Fruit fly (Drosophila melanogaster) whole organism, embryonic: Measurements from ENCODE around the gene CG6791.

Experiments used
- ATbp ChIP-seq: fragments of 200-800 bp; sonication (Bioruptor generic); optimal IDR thresholded peaks from 2 replicates; lab custom pipeline; 2017; ENCODE audit warnings: missing biosample characterization, mild to moderate bottlenecking, missing genetic modification characterization, missing genetic modification reagents
- Awh ChIP-seq: fragments of 200-800 bp; sonication (Bioruptor generic); IDR thresholded peaks from 2 replicates; pipeline ENCODE4, ENCODE4 v1.3.6; 2022; ENCODE audit warnings: missing biosample characterization, missing genetic modification characterization
- CG10462 ChIP-seq: fragments of 200-800 bp; sonication (Bioruptor generic); optimal IDR thresholded peaks from 2 replicates; lab custom pipeline; 2016; ENCODE audit warnings: missing biosample characterization, missing genetic modification characterization
- CG10543 ChIP-seq: fragments of 200-800 bp; sonication (Bioruptor generic); optimal IDR thresholded peaks from 3 replicates; lab custom pipeline; 2017; ENCODE audit warnings: missing biosample characterization, mild to moderate bottlenecking, missing genetic modification characterization, moderate library complexity
- CG30020 ChIP-seq: fragments of 200-800 bp; optimal IDR thresholded peaks from 2 replicates; lab custom pipeline; 2019; ENCODE audit warnings: missing biosample characterization, mild to moderate bottlenecking, missing genetic modification characterization, moderate library complexity
- CG3281 ChIP-seq: fragments of 200-800 bp; sonication (Bioruptor generic); optimal IDR thresholded peaks from 3 replicates; lab custom pipeline; 2017; ENCODE audit warnings: missing biosample characterization, mild to moderate bottlenecking, missing genetic modification characterization
- CG34224 ChIP-seq: fragments of 200-800 bp; sonication (Bioruptor generic); IDR thresholded peaks from 3 replicates; pipeline ENCODE4 v1.3.6; 2022; ENCODE audit warnings: missing biosample characterization, missing genetic modification characterization; ENCODE audit not compliant: partially characterized antibody
- CG4404 ChIP-seq: fragments of 200-800 bp; sonication (Bioruptor generic); IDR thresholded peaks from 2 replicates; pipeline ENCODE4 v1.3.6; 2022; ENCODE audit warnings: missing biosample characterization, missing genetic modification characterization
- CG8478 ChIP-seq: fragments of >200 bp; optimal IDR thresholded peaks from 2 replicates; lab custom pipeline; 2018
- CG9609 ChIP-seq: fragments of 200-800 bp; sonication (Bioruptor generic); optimal IDR thresholded peaks from 3 replicates; lab custom pipeline; 2016; ENCODE audit warnings: missing biosample characterization, missing genetic modification characterization
- CG9876 ChIP-seq: fragments of 200-800 bp; sonication (Bioruptor generic); optimal IDR thresholded peaks from 2 replicates; lab custom pipeline; 2016; ENCODE audit warnings: missing biosample characterization, missing genetic modification characterization
- D19A ChIP-seq: fragments of 200-800 bp; optimal IDR thresholded peaks from 3 replicates; lab custom pipeline; 2019; ENCODE audit warnings: missing biosample characterization, mild to moderate bottlenecking, missing genetic modification characterization, moderate library complexity
- Drgx ChIP-seq: fragments of 200-800 bp; sonication (Bioruptor generic); IDR thresholded peaks from 2 replicates; pipeline ENCODE4 v1.3.6; 2022; ENCODE audit warnings: missing biosample characterization, missing genetic modification characterization
- Eip74EF ChIP-seq, 2 experiments: fragments of 200-800 bp in 1 of 2; fragments of >200 bp in 1 of 2; sonication (Bioruptor generic) in 1 of 2; optimal IDR thresholded peaks; 2 replicates each; lab custom pipeline; 2017 to 2019; ENCODE audit warnings: missing biosample characterization in 2 of 2, missing genetic modification characterization in 2 of 2, mild to moderate bottlenecking in 1 of 2, moderate library complexity in 1 of 2
- Ets97D ChIP-seq: fragments of 200-800 bp; sonication (Bioruptor generic); optimal IDR thresholded peaks from 3 replicates; lab custom pipeline; 2016; ENCODE audit warnings: missing biosample characterization, missing genetic modification characterization
- Fer3 ChIP-seq: fragments of 200-800 bp; sonication (Bioruptor generic); optimal IDR thresholded peaks from 2 replicates; lab custom pipeline; 2018; ENCODE audit warnings: missing biosample characterization, mild to moderate bottlenecking, missing genetic modification characterization, moderate library complexity
- HmgZ ChIP-seq: fragments of 200-800 bp; sonication (Bioruptor generic); optimal IDR thresholded peaks from 2 replicates; lab custom pipeline; 2018; ENCODE audit warnings: missing biosample characterization, mild to moderate bottlenecking, missing genetic modification characterization
- Kr ChIP-seq: fragments of 200-800 bp; sonication (Bioruptor generic); optimal IDR thresholded peaks from 2 replicates; lab custom pipeline; 2017; ENCODE audit warnings: missing biosample characterization, mild to moderate bottlenecking, missing genetic modification characterization
- Mad ChIP-seq: fragments of 200-800 bp; sonication (Bioruptor generic); optimal IDR thresholded peaks from 2 replicates; lab custom pipeline; 2016; ENCODE audit warnings: missing biosample characterization, missing genetic modification characterization
- Mrtf ChIP-seq: fragments of 200-800 bp; sonication (Bioruptor generic); IDR thresholded peaks from 3 replicates; pipeline ENCODE4 v1.3.6; 2022; ENCODE audit warnings: missing biosample characterization, missing genetic modification characterization
- Opbp ChIP-seq: fragments of 200-800 bp; sonication (Bioruptor generic); IDR thresholded peaks from 3 replicates; pipeline ENCODE4 v1.3.6; 2022; ENCODE audit warnings: missing biosample characterization, missing genetic modification characterization; ENCODE audit not compliant: partially characterized antibody
- Xrp1 ChIP-seq: fragments of 200-800 bp; sonication (Bioruptor generic); IDR thresholded peaks from 2 replicates; pipeline ENCODE4 v1.3.6; 2022; ENCODE audit warnings: missing biosample characterization, missing genetic modification characterization
- ab ChIP-seq: fragments of 200-800 bp; sonication (Bioruptor generic); optimal IDR thresholded peaks from 2 replicates; lab custom pipeline; 2016; ENCODE audit warnings: missing biosample characterization, missing genetic modification characterization
- cato ChIP-seq: fragments of 200-800 bp; sonication (Bioruptor generic); optimal IDR thresholded peaks from 2 replicates; lab custom pipeline; 2016; ENCODE audit warnings: missing biosample characterization, missing genetic modification characterization, borderline replicate concordance
- dmrt99B ChIP-seq: fragments of 200-800 bp; sonication (Bioruptor generic); optimal IDR thresholded peaks from 2 replicates; lab custom pipeline; 2018; ENCODE audit warnings: missing biosample characterization, mild to moderate bottlenecking, missing genetic modification characterization, moderate library complexity
- fd96Cb ChIP-seq: fragments of 200-800 bp; sonication (Bioruptor generic); optimal IDR thresholded peaks from 2 replicates; lab custom pipeline; 2018; ENCODE audit warnings: missing biosample characterization, mild to moderate bottlenecking, missing genetic modification characterization, moderate library complexity
- jing ChIP-seq: fragments of 200-800 bp; sonication (Bioruptor generic); optimal IDR thresholded peaks from 2 replicates; lab custom pipeline; 2018; ENCODE audit warnings: missing biosample characterization, mild to moderate bottlenecking, missing genetic modification characterization
- lbe ChIP-seq: fragments of 200-800 bp; sonication (Bioruptor generic); optimal IDR thresholded peaks from 2 replicates; lab custom pipeline; 2016; ENCODE audit warnings: missing biosample characterization, mild to moderate bottlenecking, missing genetic modification characterization
- maf-S ChIP-seq: fragments of 200-800 bp; sonication (Bioruptor generic); optimal IDR thresholded peaks from 2 replicates; lab custom pipeline; 2016; ENCODE audit warnings: missing biosample characterization, missing genetic modification characterization
- nerfin-1 ChIP-seq: fragments of 200-800 bp; sonication (Bioruptor generic); optimal IDR thresholded peaks from 3 replicates; lab custom pipeline; 2019; ENCODE audit warnings: missing biosample characterization, mild to moderate bottlenecking, missing genetic modification characterization, moderate library complexity
- pros ChIP-seq: fragments of 200-800 bp; sonication (Bioruptor generic); optimal IDR thresholded peaks from 3 replicates; lab custom pipeline; 2019; ENCODE audit warnings: missing biosample characterization, mild to moderate bottlenecking, missing genetic modification characterization, moderate library complexity
- pzg ChIP-seq: fragments of 200-800 bp; sonication (Bioruptor generic); optimal IDR thresholded peaks from 3 replicates; lab custom pipeline; 2018; ENCODE audit warnings: missing biosample characterization, mild to moderate bottlenecking, missing genetic modification characterization, moderate library complexity
- rib ChIP-seq: fragments of 200-800 bp; sonication (Bioruptor generic); IDR thresholded peaks from 2 replicates; pipeline ENCODE4 v1.3.6; 2022; ENCODE audit warnings: missing biosample characterization, missing genetic modification characterization
- sna ChIP-seq: fragments of 200-800 bp; sonication (Bioruptor generic); IDR thresholded peaks from 2 replicates; pipeline ENCODE4 v1.3.6; 2022; ENCODE audit warnings: missing biosample characterization, missing genetic modification characterization; ENCODE audit not compliant: partially characterized antibody
- sqz ChIP-seq: fragments of 200-800 bp; sonication (Bioruptor generic); optimal IDR thresholded peaks from 3 replicates; lab custom pipeline; 2018; ENCODE audit warnings: missing biosample characterization, mild to moderate bottlenecking, missing genetic modification characterization
- tll ChIP-seq, 2 experiments: fragments of 200-800 bp in 1 of 2; fragments of >200 bp in 1 of 2; sonication (Bioruptor generic) in 1 of 2; optimal IDR thresholded peaks; 2 replicates each; lab custom pipeline; 2017 to 2019; ENCODE audit warnings: missing biosample characterization in 2 of 2, missing genetic modification characterization in 2 of 2, mild to moderate bottlenecking in 1 of 2, moderate library complexity in 1 of 2
- twi ChIP-seq: fragments of 200-800 bp; optimal IDR thresholded peaks from 2 replicates; lab custom pipeline; 2019; ENCODE audit warnings: missing biosample characterization, mild to moderate bottlenecking, missing genetic modification characterization, moderate library complexity

The CG6791 gene

DNA sequence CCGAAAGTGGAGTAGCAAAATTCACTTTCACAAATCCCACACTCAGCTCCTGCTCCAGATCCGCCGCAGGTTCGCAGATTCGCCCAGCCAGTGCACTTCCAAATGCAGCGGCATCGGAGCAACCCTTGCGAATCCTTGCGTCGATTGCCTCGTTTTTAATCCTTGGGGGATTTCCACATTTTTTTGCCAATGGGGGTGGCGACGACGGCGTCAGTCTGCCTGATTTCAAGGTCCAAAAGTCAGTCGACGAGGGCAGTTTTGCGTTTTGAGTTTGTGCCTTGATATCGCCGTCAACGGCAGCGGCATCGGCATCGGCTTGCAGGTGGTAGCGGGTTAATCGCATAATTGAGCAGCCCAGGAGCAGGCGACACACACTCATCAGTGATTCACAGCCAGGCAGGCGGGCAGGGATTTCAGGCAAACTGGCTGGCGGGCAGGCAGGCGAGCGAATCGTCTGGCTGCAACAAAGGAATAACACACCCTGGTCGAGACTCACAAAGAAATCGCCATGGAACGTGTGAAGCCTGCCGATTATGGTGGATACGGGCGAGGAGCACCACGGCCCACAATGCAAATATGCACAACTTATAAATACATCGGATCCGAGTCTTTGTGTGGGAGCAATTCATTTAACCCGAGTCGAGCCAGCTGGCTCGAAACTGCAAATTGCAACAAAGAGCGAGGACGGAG is 25.6 kb upstream of the CG6791 start:
- TF ChIP-seq CG34224 = no peak
- 0 out of 3 replicates have a peak, but pooled peaks have one; percentile 28 for TF ChIP-seq Opbp (GFP tag; lab: Robert Waterston, UW)
- TF ChIP-seq fd96Cb (tag; lab: Kevin White, UChicago) = no peak
- TF ChIP-seq CG9609 (GFP tag; lab: Kevin White, UChicago) = no peak
- no peak for TF ChIP-seq ab (GFP tag; lab: Kevin White, UChicago)
- no peak for TF ChIP-seq Mrtf (GFP tag; lab: Robert Waterston, UW)
- TF ChIP-seq CG30020 = no peak
- TF ChIP-seq ATbp (GFP tag; lab: Kevin White, UChicago) = no peak
- no peak for TF ChIP-seq rib (GFP tag; lab: Robert Waterston, UW)
- no peak for TF ChIP-seq Xrp1 (GFP tag; lab: Robert Waterston, UW)
- no peak for TF ChIP-seq cato (GFP tag; lab: Kevin White, UChicago)
- TF ChIP-seq CG4404 (GFP tag; lab: Robert Waterston, UW) = no peak
- TF ChIP-seq dmrt99B (tag; lab: Kevin White, UChicago) = no peak
- no peak for TF ChIP-seq sqz
- no peak for TF ChIP-seq pzg (GFP tag; lab: Kevin White, UChicago)
- no peak for TF ChIP-seq twi (tag; lab: Kevin White, UChicago)
- TF ChIP-seq Fer3 (tag; lab: Kevin White, UChicago) = no peak
- peak in 1 of 2 experiments; percentile 46 for TF ChIP-seq tll (GFP tag; optimal IDR thresholded peaks at IDR 0.05; lab: Kevin White, UChicago)
- no peak for TF ChIP-seq CG10543 (GFP tag; lab: Kevin White, UChicago)
- no peak for TF ChIP-seq sna
- TF ChIP-seq Kr (GFP tag; lab: Kevin White, UChicago) = peak; percentile 14
- TF ChIP-seq Eip74EF (GFP tag; optimal IDR thresholded peaks at IDR 0.05; lab: Kevin White, UChicago) = no peak
- no peak for TF ChIP-seq Ets97D (GFP tag; lab: Kevin White, UChicago)
- 0 out of 2 replicates have a peak, but pooled peaks have one; percentile 16 for TF ChIP-seq Awh (GFP tag; lab: Robert Waterston, UW)
- no peak for TF ChIP-seq jing (GFP tag; lab: Kevin White, UChicago)
- TF ChIP-seq nerfin-1 (tag; lab: Kevin White, UChicago) = peak; percentile 91
- TF ChIP-seq pros (GFP tag; lab: Kevin White, UChicago) = peak; percentile 69
- TF ChIP-seq CG9876 (GFP tag; lab: Kevin White, UChicago) = no peak
- TF ChIP-seq CG8478 (lab: Kevin White, UChicago) = peak; percentile 1
- no peak for TF ChIP-seq Mad
- no peak for TF ChIP-seq D19A (tag; lab: Kevin White, UChicago)
- TF ChIP-seq, all 482 proteins: peak for 7

DNA sequence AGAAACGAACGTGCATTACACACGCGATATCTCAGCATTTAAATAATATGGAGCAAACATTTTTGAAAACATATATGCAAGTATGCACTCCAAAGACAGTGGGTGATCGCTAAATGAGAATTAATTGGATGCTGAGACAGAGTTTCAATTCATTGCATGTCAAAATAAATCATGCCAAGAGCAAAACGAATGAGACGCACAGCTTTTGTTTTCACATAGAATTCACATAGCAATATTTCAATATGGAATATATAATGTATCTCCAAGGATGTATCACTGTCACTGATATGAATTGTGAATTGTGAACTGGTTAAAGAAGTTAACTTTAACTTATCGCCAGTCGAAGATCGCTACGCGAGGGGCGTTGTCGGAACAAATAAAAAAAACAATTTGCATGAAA is 24.6 kb upstream of the CG6791 start:
- TF ChIP-seq CG10462 (GFP tag; lab: Kevin White, UChicago) (no peak), maf-S (GFP tag; lab: Kevin White, UChicago) (no peak), CG3281 (GFP tag; lab: Kevin White, UChicago) (no peak), HmgZ (no peak), lbe (GFP tag; lab: Kevin White, UChicago) (peak; percentile 26), Drgx (peak; percentile 54; the same call in 1 of the 2 replicates)
